Fruit fly (Drosophila melanogaster): ENCODE data around the gene r2d2.

The r2d2 gene

dm6 chr2L:7828231-7828630 lies 28.3 kb downstream of the r2d2 start:
- TF ChIP-seq ey (GFP tag; optimal IDR thresholded peaks at IDR 0.05) (no peak), HLH106 (tag; optimal IDR thresholded peaks at IDR 0.05) (peak; percentile 42), CG32264 (GFP tag; optimal IDR thresholded peaks at IDR 0.05) (no peak), CrebA (GFP tag; optimal IDR thresholded peaks at IDR 0.05; ENCODE audit: borderline replicate concordance) (no peak), Hnf4 (GFP tag; optimal IDR thresholded peaks at IDR 0.05) (no peak), CG9705 (GFP tag; optimal IDR thresholded peaks at IDR 0.05) (peak; percentile 13), h (GFP tag; optimal IDR thresholded peaks at IDR 0.05) (peak; percentile 58), dl (GFP tag; optimal IDR thresholded peaks at IDR 0.05; ENCODE audit: insufficient read depth in 1 of 2, partially characterized antibody in 2 of 2) (peak; percentile 49 to 87), Dif (GFP tag; optimal IDR thresholded peaks at IDR 0.05; ENCODE audit: partially characterized antibody) (peak; percentile 86), Jra (GFP tag; optimal IDR thresholded peaks at IDR 0.05) (peak; percentile 87), usp (GFP tag; optimal IDR thresholded peaks at IDR 0.05) (no peak), br (GFP tag; optimal IDR thresholded peaks at IDR 0.05) (peak; percentile 31), fru (GFP tag; optimal IDR thresholded peaks at IDR 0.05) (peak; percentile 28), Rel (GFP tag; optimal IDR thresholded peaks at IDR 0.05) (no peak), Rel (tag; optimal IDR thresholded peaks at IDR 0.05) (peak; percentile 39), Hr83 (GFP tag; optimal IDR thresholded peaks at IDR 0.05; ENCODE audit: poor library complexity, severe bottlenecking) (peak; percentile 52), rgr (GFP tag; optimal IDR thresholded peaks at IDR 0.05) (peak; percentile 25)

- TF ChIP-seq ey (GFP tag; optimal IDR thresholded peaks at IDR 0.05), result no peak
- TF ChIP-seq Hr83 (GFP tag; optimal IDR thresholded peaks at IDR 0.05; ENCODE audit: poor library complexity, severe bottlenecking), result peak; percentile 56
- TF ChIP-seq woc (GFP tag; optimal IDR thresholded peaks at IDR 0.05), result no peak
- TF ChIP-seq Dif (GFP tag; optimal IDR thresholded peaks at IDR 0.05; ENCODE audit: partially characterized antibody), result peak; percentile 88
- TF ChIP-seq rgr (GFP tag; optimal IDR thresholded peaks at IDR 0.05), result peak; percentile 41
- TF ChIP-seq Jra (GFP tag; optimal IDR thresholded peaks at IDR 0.05), result no peak
- no peak for TF ChIP-seq dsf (GFP tag; optimal IDR thresholded peaks at IDR 0.05; ENCODE audit: borderline replicate concordance)
- TF ChIP-seq Myc (optimal IDR thresholded peaks at IDR 0.05), result no peak
- TF ChIP-seq OdsH (GFP tag; optimal IDR thresholded peaks at IDR 0.05), result no peak
- peak; percentile 54 to 55 for TF ChIP-seq dl (GFP tag; optimal IDR thresholded peaks at IDR 0.05; ENCODE audit: insufficient read depth in 1 of 2, partially characterized antibody in 2 of 2)
- TF ChIP-seq CG32264 (GFP tag; optimal IDR thresholded peaks at IDR 0.05), result no peak
- TF ChIP-seq Hr78 (GFP tag; optimal IDR thresholded peaks at IDR 0.05), result no peak
- TF ChIP-seq Rel (GFP tag; optimal IDR thresholded peaks at IDR 0.05), result peak; percentile 10
- TF ChIP-seq Rel (tag; optimal IDR thresholded peaks at IDR 0.05), result no peak
- no peak for TF ChIP-seq psq (GFP tag; optimal IDR thresholded peaks at IDR 0.05)
- no peak for TF ChIP-seq CG9705 (GFP tag; optimal IDR thresholded peaks at IDR 0.05)
- no peak for TF ChIP-seq Dfd (GFP tag; optimal IDR thresholded peaks at IDR 0.05)
- peak; percentile 62 for TF ChIP-seq N (GFP tag; optimal IDR thresholded peaks at IDR 0.05)
- no peak for TF ChIP-seq fru (GFP tag; optimal IDR thresholded peaks at IDR 0.05)
- TF ChIP-seq pan (optimal IDR thresholded peaks at IDR 0.05), result no peak
- no peak for TF ChIP-seq brk (GFP tag; optimal IDR thresholded peaks at IDR 0.05)
- no peak for TF ChIP-seq tai (GFP tag; optimal IDR thresholded peaks at IDR 0.05)
- TF ChIP-seq HLH106 (tag; optimal IDR thresholded peaks at IDR 0.05), result no peak
- no peak for TF ChIP-seq Sp1 (GFP tag; optimal IDR thresholded peaks at IDR 0.05)
- TF ChIP-seq Vsx2 (GFP tag; optimal IDR thresholded peaks at IDR 0.05; ENCODE audit: partially characterized antibody), result no peak
- peak; percentile 11 for TF ChIP-seq Hnf4 (GFP tag; optimal IDR thresholded peaks at IDR 0.05)
- TF ChIP-seq jim (GFP tag; optimal IDR thresholded peaks at IDR 0.05), result no peak
- no peak for TF ChIP-seq sv (GFP tag; optimal IDR thresholded peaks at IDR 0.05)
- TF ChIP-seq h (GFP tag; optimal IDR thresholded peaks at IDR 0.05), result no peak
Observed at dm6 chr2L:7828901-7829300, 29.0 kb downstream of the r2d2 start.

dm6 chr2L:7833238-7833637 lies 33.3 kb downstream of the r2d2 start:
- TF ChIP-seq OdsH (GFP tag; optimal IDR thresholded peaks at IDR 0.05) (no peak), brk (GFP tag; optimal IDR thresholded peaks at IDR 0.05) (no peak), GATAd (GFP tag; optimal IDR thresholded peaks at IDR 0.05) (no peak), sv (GFP tag; optimal IDR thresholded peaks at IDR 0.05) (no peak), dsf (GFP tag; optimal IDR thresholded peaks at IDR 0.05; ENCODE audit: borderline replicate concordance) (no peak), CG32264 (GFP tag; optimal IDR thresholded peaks at IDR 0.05) (no peak), dmrt93B (GFP tag; optimal IDR thresholded peaks at IDR 0.05) (no peak), Hr78 (GFP tag; optimal IDR thresholded peaks at IDR 0.05) (no peak), Vsx2 (GFP tag; optimal IDR thresholded peaks at IDR 0.05; ENCODE audit: partially characterized antibody) (no peak), Jra (GFP tag; optimal IDR thresholded peaks at IDR 0.05) (no peak), woc (GFP tag; optimal IDR thresholded peaks at IDR 0.05) (no peak)

All from whole organism, wandering third instar larva.